Worm (Caenorhabditis elegans) whole organism, mixed stage, embryonic: ENCODE results near the gene Y38E10A.9.

ENCODE experiments used
- hlh-1 ChIP-seq: fragments of 150-350 bp; optimal IDR thresholded peaks from 2 replicates; lab custom pipeline; 2014; ENCODE audit warnings: missing biosample characterization, missing genetic modification reagents, missing genetic modification characterization
- sptf-1 ChIP-seq: sonication (generic microtip); optimal IDR thresholded peaks from 2 replicates; lab custom pipeline; 2017; ENCODE audit warnings: mild to moderate bottlenecking, missing genetic modification characterization, moderate library complexity, missing compliant biosample characterization

DNA sequence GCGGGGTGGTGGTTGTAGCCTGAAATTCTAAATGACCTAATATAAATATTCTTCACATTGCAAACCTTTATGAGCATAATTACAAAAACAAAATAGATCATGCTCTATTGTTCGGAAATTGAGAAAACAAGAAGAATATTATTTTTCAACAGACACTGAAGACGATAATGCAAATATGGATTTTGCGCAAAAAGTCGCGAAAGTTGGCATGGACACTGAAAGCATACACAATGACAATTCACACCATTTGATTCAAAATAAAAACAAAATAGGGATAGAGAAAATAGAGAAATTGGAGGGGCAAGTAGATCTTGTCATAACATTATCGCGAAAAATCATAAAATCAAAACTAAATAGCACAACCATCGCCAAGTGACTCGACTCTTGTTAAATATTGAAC, 36.0 kb upstream of the Y38E10A.9 start, which contains the start of gene Y38E10A.35:
- TF ChIP-seq hlh-1 (tag; lab: Kevin White, UChicago), result no peak
- no peak for TF ChIP-seq sptf-1 (tag; lab: Kevin White, UChicago)
